Worm (Caenorhabditis elegans) whole organism, L4 larva: Measurements from ENCODE around the gene ZK218.4.

Source experiments
- F10B5.3 ChIP-seq: sonication (generic microtip); optimal IDR thresholded peaks from 2 replicates; lab custom pipeline; 2016; ENCODE audit warnings: mild to moderate bottlenecking, missing genetic modification characterization, missing compliant biosample characterization
- F26F4.8 ChIP-seq: fragments of 200-800 bp; sonication (Bioruptor generic); conservative IDR thresholded peaks from 2 replicates; pipeline ENCODE4 v1.3.6; 2022; ENCODE audit warnings: missing genetic modification characterization, missing compliant biosample characterization
- F44E2.7 ChIP-seq: fragments of 200-800 bp; sonication (Bioruptor generic); IDR thresholded peaks from 2 replicates; pipeline ENCODE4 v2.1.2; 2022; ENCODE audit warnings: missing genetic modification characterization, missing compliant biosample characterization
- Y75B8A.6 ChIP-seq: fragments of 200-800 bp; sonication (Bioruptor generic); IDR thresholded peaks from 2 replicates; pipeline ENCODE4 v1.3.6; 2022; ENCODE audit warnings: missing genetic modification reagents, missing genetic modification characterization, missing compliant biosample characterization
- ZK546.5 ChIP-seq, 2 experiments: sonication (generic microtip); optimal IDR thresholded peaks; 2 replicates each; lab custom pipeline; 2017; ENCODE audit warnings: missing biosample characterization in 2 of 2, missing genetic modification characterization in 2 of 2
- aha-1 ChIP-seq: fragments of 150-350 bp; peaks from one replicate; lab custom pipeline; 2014; ENCODE audit warnings: missing biosample characterization, missing genetic modification characterization
- aly-2 ChIP-seq: sonication (generic microtip); optimal IDR thresholded peaks from 2 replicates; lab custom pipeline; 2018; ENCODE audit warnings: missing biosample characterization, missing genetic modification characterization
- ceh-44 ChIP-seq: fragments of 200-800 bp; sonication (Bioruptor generic); IDR thresholded peaks from 2 replicates; pipeline ENCODE4 v1.3.6; 2022; ENCODE audit warnings: missing genetic modification reagents, missing genetic modification characterization, missing compliant biosample characterization
- ceh-82 ChIP-seq: sonication (generic microtip); optimal IDR thresholded peaks from 2 replicates; lab custom pipeline; 2017; ENCODE audit warnings: missing biosample characterization, missing genetic modification characterization
- daf-19 ChIP-seq: fragments of 200-800 bp; sonication (Bioruptor generic); conservative IDR thresholded peaks from 2 replicates; pipeline ENCODE4 v1.3.6; 2022; ENCODE audit warnings: missing genetic modification characterization, missing compliant biosample characterization
- daf-8 ChIP-seq: fragments of 200-800 bp; sonication (Bioruptor generic); IDR thresholded peaks from 2 replicates; pipeline ENCODE4 v1.3.6; 2022; ENCODE audit warnings: missing genetic modification characterization, missing compliant biosample characterization
- dmd-6 ChIP-seq: fragments of 200-800 bp; sonication (Bioruptor generic); IDR thresholded peaks from 2 replicates; pipeline ENCODE4 v1.3.6; 2022; ENCODE audit warnings: missing genetic modification reagents, missing genetic modification characterization, missing compliant biosample characterization
- dmd-8 ChIP-seq: fragments of 200-800 bp; sonication (Bioruptor generic); IDR thresholded peaks from 2 replicates; pipeline ENCODE4 v1.3.6; 2022; ENCODE audit warnings: missing genetic modification characterization, missing compliant biosample characterization
- dpl-1 ChIP-seq: fragments of 150-350 bp; optimal IDR thresholded peaks from 2 replicates; lab custom pipeline; 2014; ENCODE audit warnings: missing biosample characterization, missing genetic modification reagents, missing genetic modification characterization
- duxl-1 ChIP-seq: sonication (generic microtip); optimal IDR thresholded peaks from 2 replicates; lab custom pipeline; 2016; ENCODE audit warnings: mild to moderate bottlenecking, missing genetic modification characterization, moderate library complexity, missing compliant biosample characterization; ENCODE audit not compliant: poor library complexity
- dve-1 ChIP-seq: sonication (generic microtip); optimal IDR thresholded peaks from 2 replicates; lab custom pipeline; 2017; ENCODE audit warnings: antibody characterized with exemption, mild to moderate bottlenecking, missing genetic modification characterization, missing compliant biosample characterization; ENCODE audit not compliant: insufficient read depth
- fkh-10 ChIP-seq: fragments of 150-350 bp; optimal IDR thresholded peaks from 2 replicates; lab custom pipeline; 2014; ENCODE audit warnings: missing biosample characterization, missing genetic modification reagents, missing genetic modification characterization
- gei-8 ChIP-seq: fragments of 200-800 bp; sonication (Bioruptor generic); optimal IDR thresholded peaks from 2 replicates; lab custom pipeline; 2018; ENCODE audit warnings: mild to moderate bottlenecking, missing genetic modification characterization, missing compliant biosample characterization
- hif-1 ChIP-seq, 2 experiments: sonication (generic microtip); optimal IDR thresholded peaks; 2 replicates each; lab custom pipeline; 2016 to 2017; ENCODE audit warnings: missing compliant biosample characterization in 2 of 2, missing genetic modification characterization in 2 of 2, missing genetic modification reagents in 2 of 2, missing genotype in 2 of 2, mild to moderate bottlenecking in 1 of 2
- jun-1 ChIP-seq: fragments of 150-350 bp; optimal IDR thresholded peaks from 2 replicates; lab custom pipeline; 2014; ENCODE audit warnings: missing biosample characterization, missing genetic modification reagents, missing genetic modification characterization
- lin-13 ChIP-seq: fragments of 150-350 bp; optimal IDR thresholded peaks from 2 replicates; lab custom pipeline; 2014; ENCODE audit warnings: missing biosample characterization, missing genetic modification reagents, missing genetic modification characterization
- madf-9 ChIP-seq: fragments of 200-800 bp; sonication (Bioruptor generic); conservative IDR thresholded peaks from 2 replicates; pipeline ENCODE4 v1.3.6; 2022; ENCODE audit warnings: missing genetic modification reagents, missing genetic modification characterization, missing compliant biosample characterization
- mdl-1 ChIP-seq, 2 experiments: fragments of 150-350 bp in 1 of 2; sonication (generic microtip) in 1 of 2; optimal IDR thresholded peaks; 2 replicates each; lab custom pipeline; 2014 to 2017; ENCODE audit warnings: missing biosample characterization in 2 of 2, missing genetic modification characterization in 2 of 2
- mdt-29 ChIP-seq: fragments of 200-800 bp; sonication (Bioruptor generic); IDR thresholded peaks from 2 replicates; pipeline ENCODE4 v1.3.6; 2022; ENCODE audit warnings: missing genetic modification reagents, missing genetic modification characterization, missing compliant biosample characterization
- mes-2 ChIP-seq: sonication (generic microtip); optimal IDR thresholded peaks from 2 replicates; lab custom pipeline; 2016; ENCODE audit warnings: missing genotype, mild to moderate bottlenecking, missing genetic modification characterization, missing compliant biosample characterization; ENCODE audit not compliant: poor library complexity, severe bottlenecking
- mxl-3 ChIP-seq: fragments of 200-800 bp; sonication (Bioruptor generic); optimal IDR thresholded peaks from 2 replicates; lab custom pipeline; 2018; ENCODE audit warnings: mild to moderate bottlenecking, missing genetic modification characterization, missing compliant biosample characterization
- nhr-111 ChIP-seq: fragments of 200-800 bp; sonication (Bioruptor generic); optimal IDR thresholded peaks from 2 replicates; lab custom pipeline; 2018; ENCODE audit warnings: mild to moderate bottlenecking, missing genetic modification characterization, missing compliant biosample characterization
- nhr-25 ChIP-seq: sonication (generic microtip); optimal IDR thresholded peaks from 2 replicates; lab custom pipeline; 2017; ENCODE audit warnings: missing genetic modification characterization, mild to moderate bottlenecking, missing compliant biosample characterization, antibody characterized with exemption, moderate library complexity, borderline replicate concordance; ENCODE audit not compliant: insufficient read depth
- nhr-41 ChIP-seq: fragments of 200-800 bp; sonication (Bioruptor generic); IDR thresholded peaks from 2 replicates; pipeline ENCODE4 v1.3.6; 2022; ENCODE audit warnings: missing genetic modification reagents, missing genetic modification characterization, missing compliant biosample characterization
- nhr-42 ChIP-seq: fragments of 200-800 bp; sonication (Bioruptor generic); IDR thresholded peaks from 2 replicates; pipeline ENCODE4 v1.3.6; 2022; ENCODE audit warnings: missing genetic modification characterization, missing compliant biosample characterization
- nhr-77 ChIP-seq: fragments of 150-350 bp; optimal IDR thresholded peaks from 2 replicates; lab custom pipeline; 2014; ENCODE audit warnings: missing biosample characterization, missing genetic modification characterization
- php-3 ChIP-seq: fragments of 200-800 bp; sonication (Bioruptor generic); IDR thresholded peaks from 2 replicates; pipeline ENCODE4 v1.3.6; 2022; ENCODE audit warnings: missing genetic modification reagents, missing genetic modification characterization, missing compliant biosample characterization
- pqm-1 ChIP-seq: sonication (generic microtip); optimal IDR thresholded peaks from 2 replicates; lab custom pipeline; 2017; ENCODE audit warnings: missing biosample characterization, missing genetic modification characterization
- set-16 ChIP-seq: fragments of 200-800 bp; sonication (Bioruptor generic); IDR thresholded peaks from 2 replicates; pipeline ENCODE4 v1.3.6; 2022; ENCODE audit warnings: missing genetic modification reagents, missing genetic modification characterization, missing compliant biosample characterization
- skn-1 ChIP-seq: fragments of 150-350 bp; optimal IDR thresholded peaks from 2 replicates; lab custom pipeline; 2014; ENCODE audit warnings: missing biosample characterization, missing genetic modification characterization
- snpc-1.2 ChIP-seq: fragments of 200-800 bp; sonication (Bioruptor generic); IDR thresholded peaks from 2 replicates; pipeline ENCODE4 v1.3.6; 2022; ENCODE audit warnings: missing genetic modification reagents, missing genetic modification characterization, missing compliant biosample characterization
- snpc-4 ChIP-seq: fragments of 150-350 bp; optimal IDR thresholded peaks from 2 replicates; lab custom pipeline; 2014; ENCODE audit warnings: missing biosample characterization, missing genetic modification characterization
- spr-1 ChIP-seq: sonication (generic microtip); optimal IDR thresholded peaks from 2 replicates; lab custom pipeline; 2016; ENCODE audit warnings: mild to moderate bottlenecking, missing genetic modification characterization, missing compliant biosample characterization
- unc-39 ChIP-seq: sonication (generic microtip); optimal IDR thresholded peaks from 2 replicates; lab custom pipeline; 2017; ENCODE audit warnings: missing biosample characterization, missing genetic modification characterization
- unc-62 ChIP-seq, 3 experiments: fragments of 150-350 bp in 1 of 3; sonication (generic microtip); optimal IDR thresholded peaks in 2 of 3; peaks in 1 of 3; 1 replicate in 1 of 3; 2 replicates in 2 of 3; lab custom pipeline; 2014 to 2017; ENCODE audit warnings: missing biosample characterization in 3 of 3, missing genetic modification characterization in 3 of 3, missing genetic modification reagents in 3 of 3, missing genotype in 1 of 3
- zfp-3 ChIP-seq: fragments of 200-800 bp; sonication (Bioruptor generic); conservative IDR thresholded peaks from 2 replicates; pipeline ENCODE4 v1.3.6; 2022; ENCODE audit warnings: missing genetic modification reagents, missing genetic modification characterization, missing compliant biosample characterization
- zip-2 ChIP-seq: fragments of 150-350 bp; optimal IDR thresholded peaks from 2 replicates; lab custom pipeline; 2014; ENCODE audit warnings: missing biosample characterization, missing genetic modification characterization

The ZK218.4 gene

ce11 chrV:17094568-17094967 is 4.1 kb upstream of the ZK218.4 start:
- TF ChIP-seq pqm-1 (tag; lab: Kevin White, UChicago) (no peak), set-16 (GFP tag; lab: Robert Waterston, UW) (no peak), madf-9 (no peak), mdl-1 (tag; optimal IDR thresholded peaks at IDR 0.05; lab: Kevin White, UChicago) (no peak), aly-2 (tag; lab: Kevin White, UChicago) (no peak), aha-1 (tag; lab: Kevin White, UChicago) (no peak), lin-13 (no peak), dmd-6 (no peak), dpl-1 (GFP tag; lab: Kevin White, UChicago) (no peak), ZK546.5 (tag; optimal IDR thresholded peaks at IDR 0.05; lab: Kevin White, UChicago) (no peak), nhr-25 (no peak), unc-62 (GFP tag; optimal IDR thresholded peaks at IDR 0.05 in 1 of 2; lab: Kevin White, UChicago) (no peak), unc-62 (tag; optimal IDR thresholded peaks at IDR 0.05; lab: Kevin White, UChicago) (no peak), daf-19 (GFP tag; lab: Robert Waterston, UW) (no peak), dve-1 (tag; lab: Kevin White, UChicago) (no peak), php-3 (GFP tag; lab: Robert Waterston, UW) (no peak), mxl-3 (no peak)

ce11 chrV:17100829-17101228 is 2.2 kb downstream of the ZK218.4 start, which contains the start of gene ZK218.5:
ZK218.5 (plus strand) TSS chrV:17101129.
- TF ChIP-seq fkh-10 (GFP tag; lab: Kevin White, UChicago) (no peak), hif-1 (tag; optimal IDR thresholded peaks at IDR 0.05; lab: Kevin White, UChicago) (no peak), dmd-8 (GFP tag; lab: Robert Waterston, UW) (no peak), jun-1 (tag; lab: Kevin White, UChicago) (no peak), nhr-77 (tag; lab: Kevin White, UChicago) (no peak)

ce11 chrV:17104527-17104926 is 5.9 kb downstream of the ZK218.4 start, which contains the start of gene nhr-248:
nhr-248 (minus strand) TSS chrV:17104627.
- TF ChIP-seq pqm-1 (tag; lab: Kevin White, UChicago) (no peak), gei-8 (GFP tag; lab: Kevin White, UChicago) (no peak), zip-2 (tag; lab: Kevin White, UChicago) (no peak), duxl-1 (tag; lab: Kevin White, UChicago) (no peak), ceh-82 (tag; lab: Kevin White, UChicago) (no peak), dpl-1 (GFP tag; lab: Kevin White, UChicago) (no peak), F10B5.3 (no peak), dmd-8 (GFP tag; lab: Robert Waterston, UW) (no peak), snpc-1.2 (no peak), mdt-29 (GFP tag; lab: Robert Waterston, UW) (no peak), nhr-111 (GFP tag; lab: Kevin White, UChicago) (no peak), spr-1 (tag; lab: Kevin White, UChicago) (no peak), nhr-41 (GFP tag; lab: Robert Waterston, UW) (no peak)

ce11 chrV:17105483-17105882 is 6.8 kb downstream of the ZK218.4 start, which contains the start of gene ZK218.7:
ZK218.7 (plus strand) TSS chrV:17105783.
- TF ChIP-seq ceh-44 (GFP tag; lab: Robert Waterston, UW), result no peak
- TF ChIP-seq zfp-3 (GFP tag; lab: Robert Waterston, UW), result no peak

- TF ChIP-seq dve-1 (tag; lab: Kevin White, UChicago) (no peak), skn-1 (tag; lab: Kevin White, UChicago) (no peak), F44E2.7 (GFP tag; lab: Robert Waterston, UW) (no peak), ceh-82 (tag; lab: Kevin White, UChicago) (no peak), Y75B8A.6 (GFP tag; lab: Robert Waterston, UW) (no peak), F26F4.8 (no peak), nhr-42 (no peak), unc-39 (tag; lab: Kevin White, UChicago) (no peak), nhr-111 (GFP tag; lab: Kevin White, UChicago) (no peak), mes-2 (tag; lab: Kevin White, UChicago) (no peak), daf-8 (no peak), snpc-4 (tag; lab: Kevin White, UChicago) (no peak)
- TF ChIP-seq, all 104 proteins: peak for 0
Observed at ce11 chrV:17108310-17108709, 9.7 kb downstream of the ZK218.4 start, which contains the start of gene ZK218.11. ZK218.11 (minus strand) TSS chrV:17108410.
